Fruit fly (Drosophila melanogaster) whole organism: ENCODE measurements around the gene AOX2.

Experiments
- CG8478 ChIP-seq: fragments of >200 bp; optimal IDR thresholded peaks from 2 replicates; lab custom pipeline; 2018; ENCODE audit warnings: inconsistent platforms
- Dll ChIP-seq: fragments of >200 bp; optimal IDR thresholded peaks from 2 replicates; lab custom pipeline; 2017
- EcR ChIP-seq, 2 experiments: fragments of >200 bp; optimal IDR thresholded peaks; 2 replicates each; lab custom pipeline; 2017; ENCODE audit warnings: missing biosample characterization in 2 of 2, missing genetic modification characterization in 2 of 2, missing genetic modification reagents in 2 of 2
- pan ChIP-seq: fragments of >200 bp; optimal IDR thresholded peaks from 2 replicates; lab custom pipeline; 2017
- psq ChIP-seq: fragments of >200 bp; optimal IDR thresholded peaks from 2 replicates; lab custom pipeline; 2017
- usp ChIP-seq: fragments of >200 bp; optimal IDR thresholded peaks from 2 replicates; lab custom pipeline; 2017; ENCODE audit warnings: missing biosample characterization, missing genetic modification characterization, mixed read lengths

- TF ChIP-seq usp (GFP tag; lab: Kevin White, UChicago) (no peak), CG8478 (lab: Kevin White, UChicago) (no peak), psq (lab: Kevin White, UChicago) (no peak), pan (lab: Kevin White, UChicago) (no peak), Dll (lab: Kevin White, UChicago) (no peak), EcR (GFP tag; optimal IDR thresholded peaks at IDR 0.05; lab: Kevin White, UChicago) (no peak)
Measured at dm6 chr3R:15531373-15531772, 10.8 kb downstream of the AOX2 start, which contains the start of gene CG31296.
